Worm (Caenorhabditis elegans): Measurements from ENCODE around the gene gipc-2.
A peak's percentile ranks its signal among the peaks of the same experiment; 100 is the strongest.

gipc-2 gene

ce11 chrIV:10068266-10068665 lies 40.8 kb upstream of the gipc-2 start:
- no peak for TF ChIP-seq pha-2 (tag; optimal IDR thresholded peaks at IDR 0.05)
- TF ChIP-seq elt-2 (tag; optimal IDR thresholded peaks at IDR 0.05): no peak
- TF ChIP-seq rnt-1 (tag; optimal IDR thresholded peaks at IDR 0.05): no peak
- TF ChIP-seq F13H6.1 (tag; optimal IDR thresholded peaks at IDR 0.05): no peak
- TF ChIP-seq fkh-6 (tag; optimal IDR thresholded peaks at IDR 0.05): no peak
- no peak for TF ChIP-seq sox-2 (GFP tag; IDR thresholded peaks at IDR 0.05)
- TF ChIP-seq dmd-4 (tag; optimal IDR thresholded peaks at IDR 0.05; ENCODE audit: borderline replicate concordance): no peak
- no peak for TF ChIP-seq dve-1 (tag; optimal IDR thresholded peaks at IDR 0.05)
- no peak for TF ChIP-seq C38D4.7 (GFP tag; optimal IDR thresholded peaks at IDR 0.05)
- TF ChIP-seq ceh-22 (tag; optimal IDR thresholded peaks at IDR 0.05): no peak
- TF ChIP-seq ama-1 (optimal IDR thresholded peaks at IDR 0.05): no peak
- TF ChIP-seq pha-4 (tag; optimal IDR thresholded peaks at IDR 0.05): no peak
- no peak for TF ChIP-seq C08G9.2 (tag; optimal IDR thresholded peaks at IDR 0.05)

- no peak for TF ChIP-seq che-1 (tag; optimal IDR thresholded peaks at IDR 0.05)
- peak; percentile 11 for TF ChIP-seq unc-42 (tag; optimal IDR thresholded peaks at IDR 0.05)
- no peak for TF ChIP-seq rnt-1 (tag; optimal IDR thresholded peaks at IDR 0.05)
- TF ChIP-seq sox-2 (GFP tag; IDR thresholded peaks at IDR 0.05): no peak
- TF ChIP-seq ceh-18 (tag; optimal IDR thresholded peaks at IDR 0.05): no peak
Measured at ce11 chrIV:10067541-10067940, 40.1 kb upstream of the gipc-2 start, which contains the start of gene cwn-2. Gene cwn-2, plus strand, starts transcription at chrIV:10067816.

ce11 chrIV:10066456-10066855 lies 39.0 kb upstream of the gipc-2 start:
- TF ChIP-seq elt-2 (tag; optimal IDR thresholded peaks at IDR 0.05) (peak; percentile 54), pax-1 (tag; optimal IDR thresholded peaks at IDR 0.05) (peak; percentile 38), lin-11 (tag; optimal IDR thresholded peaks at IDR 0.05) (no peak)

ce11 chrIV:10065159-10065558 lies 37.7 kb upstream of the gipc-2 start:
- TF ChIP-seq rnt-1 (tag; optimal IDR thresholded peaks at IDR 0.05) (no peak), unc-55 (GFP tag; optimal IDR thresholded peaks at IDR 0.05) (peak; percentile 99)

ce11 chrIV:10063941-10064340 lies 36.5 kb upstream of the gipc-2 start:
- TF ChIP-seq syd-9 (tag; optimal IDR thresholded peaks at IDR 0.05) (no peak), fax-1 (tag; optimal IDR thresholded peaks at IDR 0.05) (no peak), ceh-22 (tag; optimal IDR thresholded peaks at IDR 0.05) (no peak), ceh-14 (tag; optimal IDR thresholded peaks at IDR 0.05) (no peak), K09A11.1 (tag; optimal IDR thresholded peaks at IDR 0.05; ENCODE audit: insufficient read depth) (no peak), ceh-2 (tag; optimal IDR thresholded peaks at IDR 0.05) (no peak), unc-55 (GFP tag; optimal IDR thresholded peaks at IDR 0.05) (no peak), sdc-2 (tag; optimal IDR thresholded peaks at IDR 0.05) (no peak), eyg-1 (tag; optimal IDR thresholded peaks at IDR 0.05) (no peak), unc-3 (GFP tag; conservative IDR thresholded peaks at IDR 0.05) (no peak), unc-3 (tag; optimal IDR thresholded peaks at IDR 0.05) (no peak), ceh-45 (GFP tag; IDR thresholded peaks at IDR 0.05) (no peak), mec-3 (tag; optimal IDR thresholded peaks at IDR 0.05; ENCODE audit: borderline replicate concordance) (no peak), pqm-1 (tag; optimal IDR thresholded peaks at IDR 0.05) (no peak), C08G9.2 (tag; optimal IDR thresholded peaks at IDR 0.05) (no peak), nhr-11 (tag; optimal IDR thresholded peaks at IDR 0.05) (no peak), ets-4 (tag; optimal IDR thresholded peaks at IDR 0.05) (no peak), ceh-48 (tag; optimal IDR thresholded peaks at IDR 0.05) (no peak), K02D7.2 (tag; optimal IDR thresholded peaks at IDR 0.05) (no peak), nfya-1 (tag; optimal IDR thresholded peaks at IDR 0.05) (no peak)

Data from whole organism, late embryonic.